Fruit fly (Drosophila melanogaster) whole organism, embryonic: ENCODE measurements around the gene CG13924.

Source experiments
- Awh ChIP-seq: fragments of 200-800 bp; sonication (Bioruptor generic); IDR thresholded peaks from 2 replicates; pipeline ENCODE4, ENCODE4 v1.3.6; 2022; ENCODE audit warnings: missing biosample characterization, missing genetic modification characterization
- Bgb ChIP-seq: fragments of 200-800 bp; sonication (Bioruptor generic); IDR thresholded peaks from 2 replicates; pipeline ENCODE4 v1.3.6; 2022; ENCODE audit warnings: missing biosample characterization, missing genetic modification characterization; ENCODE audit not compliant: partially characterized antibody
- CG10431 ChIP-seq: fragments of 200-800 bp; sonication (Bioruptor generic); optimal IDR thresholded peaks from 3 replicates; lab custom pipeline; 2018; ENCODE audit warnings: missing biosample characterization, mild to moderate bottlenecking, missing genetic modification characterization
- CG10543 ChIP-seq: fragments of 200-800 bp; sonication (Bioruptor generic); optimal IDR thresholded peaks from 3 replicates; lab custom pipeline; 2017; ENCODE audit warnings: missing biosample characterization, mild to moderate bottlenecking, missing genetic modification characterization, moderate library complexity
- CG10654 ChIP-seq: fragments of 200-800 bp; sonication (Bioruptor generic); optimal IDR thresholded peaks from 2 replicates; lab custom pipeline; 2016; ENCODE audit warnings: missing biosample characterization, missing genetic modification characterization
- CG10979 ChIP-seq: fragments of 200-800 bp; sonication (Bioruptor generic); optimal IDR thresholded peaks from 2 replicates; lab custom pipeline; 2018; ENCODE audit warnings: missing biosample characterization, mild to moderate bottlenecking, missing genetic modification characterization, moderate library complexity
- CG11085 ChIP-seq: fragments of 200-800 bp; sonication (Bioruptor generic); IDR thresholded peaks from 2 replicates; pipeline ENCODE4 v1.3.6; 2022; ENCODE audit warnings: missing biosample characterization, missing genetic modification characterization
- CG13894 ChIP-seq: fragments of 200-800 bp; sonication (Bioruptor generic); optimal IDR thresholded peaks from 3 replicates; lab custom pipeline; 2018; ENCODE audit warnings: missing biosample characterization, mild to moderate bottlenecking, missing genetic modification characterization, moderate library complexity
- CG15073 ChIP-seq: fragments of 200-800 bp; sonication (Bioruptor generic); optimal IDR thresholded peaks from 2 replicates; lab custom pipeline; 2016; ENCODE audit warnings: missing biosample characterization, missing genetic modification characterization
- CG15479 ChIP-seq: fragments of 200-800 bp; sonication (Bioruptor generic); optimal IDR thresholded peaks from 3 replicates; lab custom pipeline; 2019; ENCODE audit warnings: missing biosample characterization, mild to moderate bottlenecking, missing genetic modification characterization, moderate library complexity
- CG17361 ChIP-seq: fragments of 200-800 bp; sonication (Bioruptor generic); IDR thresholded peaks from 3 replicates; pipeline ENCODE4 v1.3.6; 2022; ENCODE audit warnings: missing biosample characterization, missing genetic modification characterization
- CG17829 ChIP-seq: fragments of 200-800 bp; optimal IDR thresholded peaks from 2 replicates; lab custom pipeline; 2019; ENCODE audit warnings: missing biosample characterization, mild to moderate bottlenecking, missing genetic modification characterization, moderate library complexity
- CG18262 ChIP-seq: fragments of 200-800 bp; optimal IDR thresholded peaks from 3 replicates; lab custom pipeline; 2019; ENCODE audit warnings: missing biosample characterization, mild to moderate bottlenecking, missing genetic modification characterization, moderate library complexity
- CG2889 ChIP-seq: fragments of 200-800 bp; sonication (Bioruptor generic); IDR thresholded peaks from 3 replicates; pipeline ENCODE4 v1.3.6; 2022; ENCODE audit warnings: missing biosample characterization, missing genetic modification characterization
- CG31224 ChIP-seq: fragments of 200-800 bp; sonication (Bioruptor generic); IDR thresholded peaks from 2 replicates; pipeline ENCODE4 v1.3.6; 2022; ENCODE audit warnings: missing biosample characterization, missing genetic modification characterization
- CG32772 ChIP-seq: fragments of 200-800 bp; sonication (Bioruptor generic); IDR thresholded peaks from 2 replicates; pipeline ENCODE4 v1.3.6; 2022; ENCODE audit warnings: missing biosample characterization, missing genetic modification characterization
- CG34376 ChIP-seq: fragments of 200-800 bp; sonication (Bioruptor generic); optimal IDR thresholded peaks from 2 replicates; lab custom pipeline; 2018; ENCODE audit warnings: missing biosample characterization, mild to moderate bottlenecking, missing genetic modification characterization
- CG5180 ChIP-seq: fragments of 200-800 bp; sonication (Bioruptor generic); optimal IDR thresholded peaks from 3 replicates; lab custom pipeline; 2017; ENCODE audit warnings: missing biosample characterization, missing genetic modification characterization, mild to moderate bottlenecking, moderate library complexity, missing genetic modification reagents
- CG9437 ChIP-seq: fragments of 200-800 bp; sonication (Bioruptor generic); optimal IDR thresholded peaks from 2 replicates; lab custom pipeline; 2018; ENCODE audit warnings: missing biosample characterization, mild to moderate bottlenecking, missing genetic modification characterization
- CG9609 ChIP-seq: fragments of 200-800 bp; sonication (Bioruptor generic); optimal IDR thresholded peaks from 3 replicates; lab custom pipeline; 2016; ENCODE audit warnings: missing biosample characterization, missing genetic modification characterization
- Dfd ChIP-seq, 2 experiments: fragments of >200 bp; optimal IDR thresholded peaks; 2 replicates each; lab custom pipeline; 2017; ENCODE audit warnings: missing biosample characterization in 2 of 2, missing genetic modification characterization in 2 of 2
- E2f1 ChIP-seq: fragments of 200-800 bp; sonication (Bioruptor generic); IDR thresholded peaks from 2 replicates; pipeline ENCODE4 v1.3.6; 2022; ENCODE audit warnings: missing biosample characterization, missing genetic modification characterization
- Fer1 ChIP-seq: fragments of 200-800 bp; sonication (Bioruptor generic); optimal IDR thresholded peaks from 2 replicates; lab custom pipeline; 2017; ENCODE audit warnings: missing biosample characterization, mild to moderate bottlenecking, missing genetic modification characterization
- Gug ChIP-seq: fragments of 200-800 bp; sonication (Bioruptor generic); IDR thresholded peaks from 4 replicates; pipeline ENCODE4 v1.3.6; 2022; ENCODE audit warnings: missing biosample characterization, missing genetic modification characterization
- HHEX ChIP-seq: fragments of 200-800 bp; sonication (Bioruptor generic); optimal IDR thresholded peaks from 3 replicates; lab custom pipeline; 2017; ENCODE audit warnings: missing biosample characterization, mild to moderate bottlenecking, missing genetic modification characterization, missing genetic modification reagents
- MESR4 ChIP-seq: fragments of 200-800 bp; sonication (Bioruptor generic); optimal IDR thresholded peaks from 2 replicates; lab custom pipeline; 2018; ENCODE audit warnings: missing biosample characterization, mild to moderate bottlenecking, missing genetic modification characterization, moderate library complexity
- Med ChIP-seq: fragments of 200-800 bp; sonication (Bioruptor generic); peaks from one replicate; lab custom pipeline; 2016; ENCODE audit warnings: missing biosample characterization, missing genetic modification characterization, mild to moderate bottlenecking, inconsistent platforms, moderate library complexity
- NC2β ChIP-seq: fragments of 200-800 bp; sonication (Bioruptor generic); optimal IDR thresholded peaks from 2 replicates; lab custom pipeline; 2016; ENCODE audit warnings: missing biosample characterization, missing genetic modification characterization
- Opbp ChIP-seq: fragments of 200-800 bp; sonication (Bioruptor generic); IDR thresholded peaks from 3 replicates; pipeline ENCODE4 v1.3.6; 2022; ENCODE audit warnings: missing biosample characterization, missing genetic modification characterization; ENCODE audit not compliant: partially characterized antibody
- Ptx1 ChIP-seq: fragments of 200-800 bp; sonication (Bioruptor generic); IDR thresholded peaks from 2 replicates; pipeline ENCODE4 v1.3.6; 2022; ENCODE audit warnings: missing biosample characterization, missing genetic modification characterization
- Six4 ChIP-seq: fragments of 200-800 bp; sonication (Bioruptor generic); optimal IDR thresholded peaks from 2 replicates; lab custom pipeline; 2016; ENCODE audit warnings: missing biosample characterization, missing genetic modification characterization
- Xrp1 ChIP-seq: fragments of 200-800 bp; sonication (Bioruptor generic); IDR thresholded peaks from 2 replicates; pipeline ENCODE4 v1.3.6; 2022; ENCODE audit warnings: missing biosample characterization, missing genetic modification characterization
- bowl ChIP-seq: fragments of 200-800 bp; sonication (Bioruptor generic); IDR thresholded peaks from 2 replicates; pipeline ENCODE4 v1.3.6; 2022; ENCODE audit warnings: missing biosample characterization, missing genetic modification characterization
- dpn ChIP-seq, 2 experiments: fragments of 200-800 bp; sonication (Bioruptor generic); optimal IDR thresholded peaks; 3 replicates each; lab custom pipeline; 2016; ENCODE audit warnings: missing biosample characterization in 2 of 2, missing genetic modification characterization in 2 of 2
- dysf ChIP-seq: fragments of 200-800 bp; sonication (Bioruptor generic); IDR thresholded peaks from 3 replicates; pipeline ENCODE4 v1.3.6; 2022; ENCODE audit warnings: missing biosample characterization, missing genetic modification characterization
- hkb ChIP-seq, 2 experiments: fragments of 200-800 bp in 1 of 2; fragments of >200 bp in 1 of 2; sonication (Bioruptor generic) in 1 of 2; IDR thresholded peaks in 1 of 2; optimal IDR thresholded peaks in 1 of 2; 2 replicates each; pipeline versions ENCODE4 v1.3.6 to Lab custom; 2017 to 2022; ENCODE audit warnings: missing biosample characterization in 1 of 2, missing genetic modification characterization in 1 of 2
- kah ChIP-seq: fragments of 200-800 bp; sonication (Bioruptor generic); optimal IDR thresholded peaks from 2 replicates; lab custom pipeline; 2018; ENCODE audit warnings: missing biosample characterization, mild to moderate bottlenecking, missing genetic modification characterization
- kay ChIP-seq: fragments of 200-800 bp; sonication (Bioruptor generic); optimal IDR thresholded peaks from 2 replicates; lab custom pipeline; 2016; ENCODE audit warnings: missing biosample characterization, missing genetic modification characterization
- kni ChIP-seq: fragments of 200-800 bp; sonication (Bioruptor generic); optimal IDR thresholded peaks from 3 replicates; lab custom pipeline; 2017; ENCODE audit warnings: mild to moderate bottlenecking, missing biosample characterization, missing genetic modification reagents, missing genetic modification characterization
- lmd ChIP-seq: fragments of 200-800 bp; sonication (Bioruptor generic); IDR thresholded peaks from 2 replicates; pipeline ENCODE4 v1.3.6; 2022; ENCODE audit warnings: missing biosample characterization, missing genetic modification characterization
- pita ChIP-seq: fragments of 200-800 bp; sonication (Bioruptor generic); optimal IDR thresholded peaks from 2 replicates; lab custom pipeline; 2017; ENCODE audit warnings: missing biosample characterization, mild to moderate bottlenecking, missing genetic modification characterization
- salm ChIP-seq: fragments of 200-800 bp; sonication (Bioruptor generic); optimal IDR thresholded peaks from 2 replicates; lab custom pipeline; 2018; ENCODE audit warnings: missing biosample characterization, mild to moderate bottlenecking, missing genetic modification characterization
- slbo ChIP-seq: fragments of 200-800 bp; sonication (Bioruptor generic); IDR thresholded peaks from 2 replicates; pipeline ENCODE4 v1.3.6; 2022; ENCODE audit warnings: missing biosample characterization, missing genetic modification characterization
- tin ChIP-seq: fragments of 200-800 bp; sonication (Bioruptor generic); optimal IDR thresholded peaks from 3 replicates; lab custom pipeline; 2016; ENCODE audit warnings: missing biosample characterization, missing genetic modification characterization
- tll ChIP-seq, 2 experiments: fragments of 200-800 bp in 1 of 2; fragments of >200 bp in 1 of 2; sonication (Bioruptor generic) in 1 of 2; optimal IDR thresholded peaks; 2 replicates each; lab custom pipeline; 2017 to 2019; ENCODE audit warnings: missing biosample characterization in 2 of 2, missing genetic modification characterization in 2 of 2, mild to moderate bottlenecking in 1 of 2, moderate library complexity in 1 of 2
- vnd ChIP-seq: fragments of 200-800 bp; sonication (Bioruptor generic); IDR thresholded peaks from 3 replicates; pipeline ENCODE4 v1.3.6; 2022; ENCODE audit warnings: missing biosample characterization, missing genetic modification characterization; ENCODE audit not compliant: partially characterized antibody
- z ChIP-seq: fragments of 200-800 bp; sonication (Bioruptor generic); IDR thresholded peaks from 3 replicates; pipeline ENCODE4 v1.3.6; 2022; ENCODE audit warnings: missing biosample characterization, missing genetic modification characterization

CG13924 gene

DNA sequence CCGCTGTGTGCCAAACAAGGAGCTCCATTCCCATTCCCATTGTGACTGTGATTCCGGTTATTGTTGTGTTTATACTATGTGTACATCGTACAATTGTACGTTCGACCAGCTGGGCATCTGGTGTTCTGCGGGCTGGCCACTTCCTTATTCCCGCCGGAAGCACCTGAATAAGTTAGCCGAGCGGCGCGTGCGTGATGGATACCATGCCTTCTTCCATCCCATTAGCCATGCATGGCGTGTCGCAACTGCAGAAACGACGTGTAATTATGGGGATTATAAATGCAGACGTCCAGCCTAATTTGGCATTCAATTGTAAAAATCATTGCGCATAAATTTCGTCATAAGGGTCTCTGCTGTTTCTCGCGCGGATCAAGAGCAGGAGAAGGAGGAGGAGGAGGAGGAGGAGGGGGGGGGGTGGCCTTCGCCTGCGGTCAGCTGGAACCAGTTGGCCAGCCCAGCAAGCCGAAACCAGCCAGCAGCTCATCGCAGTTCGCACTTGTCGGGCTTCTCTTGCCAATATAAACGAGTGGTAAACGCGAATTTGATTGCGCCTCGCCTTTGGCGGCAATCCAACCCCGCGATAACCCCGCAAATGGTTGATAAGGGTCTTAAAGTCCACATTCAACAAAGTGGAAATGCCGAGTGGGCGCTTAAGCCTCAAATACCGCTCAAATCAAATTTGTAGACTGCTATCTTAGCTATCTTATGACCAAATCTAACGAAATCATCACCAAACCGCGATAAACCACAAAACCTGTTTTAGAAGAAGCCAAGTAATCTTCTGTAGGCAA is 3.6 kb upstream of the CG13924 start (continued):
- TF ChIP-seq CG34376 = peak; percentile 14
- peak; percentile 14 for TF ChIP-seq CG13894 (tag; lab: Kevin White, UChicago)
- TF ChIP-seq dysf (GFP tag; lab: Robert Waterston, UW) = 0 out of 3 replicates have a peak, but pooled peaks have one; percentile 30
- TF ChIP-seq Med (GFP tag; lab: Kevin White, UChicago) = peak; percentile 47
- peak; percentile 9 for TF ChIP-seq CG10543 (GFP tag; lab: Kevin White, UChicago)
- no peak for TF ChIP-seq dpn (GFP tag; optimal IDR thresholded peaks at IDR 0.05; lab: Kevin White, UChicago)
- peak; percentile 22 for TF ChIP-seq CG15479
- TF ChIP-seq Bgb (GFP tag; lab: Robert Waterston, UW) = 0 out of 2 replicates have a peak, but pooled peaks have one; percentile 9
- TF ChIP-seq CG2889 = 0 out of 3 replicates have a peak, but pooled peaks have one; percentile 30
- no peak for TF ChIP-seq CG9609 (GFP tag; lab: Kevin White, UChicago)
- TF ChIP-seq, all 482 proteins: peak for 19

DNA sequence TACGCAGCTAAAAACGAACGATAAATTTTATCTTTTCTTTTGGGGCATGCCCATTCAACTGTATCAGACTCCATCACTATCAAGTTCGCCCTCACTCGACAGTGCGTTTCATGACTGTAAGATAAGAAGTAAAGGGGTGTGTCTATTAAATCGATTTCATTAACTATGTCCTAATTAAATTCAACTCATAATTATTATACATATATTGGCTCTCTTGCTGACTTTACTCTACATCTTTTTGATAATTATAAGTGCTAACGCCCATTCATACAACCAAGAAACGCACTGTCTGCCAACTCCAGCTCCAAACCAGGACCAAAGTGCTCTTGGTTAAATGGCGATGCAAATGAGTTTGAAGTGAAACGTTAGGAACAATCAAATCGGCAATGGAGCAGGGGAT is 978 bp upstream of the CG13924 start:
- TF ChIP-seq z = 0 out of 3 replicates have a peak, but pooled peaks have one; percentile 14
- no peak for TF ChIP-seq kay (GFP tag; lab: Kevin White, UChicago)
- no peak for TF ChIP-seq pita (GFP tag; lab: Kevin White, UChicago)
- TF ChIP-seq salm (tag; lab: Kevin White, UChicago) = no peak
- no peak for TF ChIP-seq CG15073 (GFP tag; lab: Kevin White, UChicago)
- TF ChIP-seq Opbp = no peak
- TF ChIP-seq bowl (GFP tag; lab: Robert Waterston, UW) = no peak
- TF ChIP-seq tll (GFP tag; optimal IDR thresholded peaks at IDR 0.05; lab: Kevin White, UChicago) = no peak
- TF ChIP-seq CG10654 (GFP tag; lab: Kevin White, UChicago) = no peak
- no peak for TF ChIP-seq vnd (GFP tag; lab: Robert Waterston, UW)
- TF ChIP-seq CG17829 (tag; lab: Kevin White, UChicago) = peak; percentile 18
- 0 out of 2 replicates have a peak, but pooled peaks have one; percentile 17 for TF ChIP-seq slbo (GFP tag; lab: Robert Waterston, UW)
- no peak for TF ChIP-seq MESR4
- TF ChIP-seq Ptx1 = peak; percentile 47
- no peak for TF ChIP-seq CG10431
- TF ChIP-seq CG18262 (tag; lab: Kevin White, UChicago) = peak; percentile 66
- TF ChIP-seq CG32772 (GFP tag; lab: Robert Waterston, UW) = peak; percentile 54
- TF ChIP-seq tin = no peak
- 0 out of 2 replicates have a peak, but pooled peaks have one; percentile 22 for TF ChIP-seq CG31224
- peak; percentile 10 for TF ChIP-seq Fer1
- TF ChIP-seq Dfd (GFP tag; optimal IDR thresholded peaks at IDR 0.05; lab: Kevin White, UChicago) = no peak
- TF ChIP-seq CG5180 = no peak
- peak; percentile 13 for TF ChIP-seq CG10979 (tag; lab: Kevin White, UChicago)
- peak; percentile 11 for TF ChIP-seq Six4
- no peak for TF ChIP-seq CG9437 (GFP tag; lab: Kevin White, UChicago)
- peak; percentile 80 for TF ChIP-seq lmd (GFP tag; lab: Robert Waterston, UW)
- peak; percentile 54; the same call in 1 of the 2 replicates for TF ChIP-seq E2f1 (GFP tag; lab: Robert Waterston, UW)
- TF ChIP-seq kah (GFP tag; lab: Kevin White, UChicago) = no peak
- TF ChIP-seq Gug (GFP tag; lab: Robert Waterston, UW) = peak; percentile 53; the same call in 3 of the 4 replicates
- TF ChIP-seq Xrp1 (GFP tag; lab: Robert Waterston, UW) = peak; percentile 56; the same call in 1 of the 2 replicates
- TF ChIP-seq NC2β (GFP tag; lab: Kevin White, UChicago) = no peak
- TF ChIP-seq kni (GFP tag; lab: Kevin White, UChicago) = no peak
- TF ChIP-seq Awh (GFP tag; lab: Robert Waterston, UW) = peak; percentile 60; the same call in 1 of the 2 replicates
- TF ChIP-seq hkb (optimal IDR thresholded peaks at IDR 0.05; lab: Kevin White, UChicago) = no peak
- TF ChIP-seq hkb (GFP tag; IDR thresholded peaks at IDR 0.05; lab: Robert Waterston, UW) = peak; percentile 47
- TF ChIP-seq CG17361 = no peak; the same call in 1 of the 3 replicates
- peak; percentile 45 for TF ChIP-seq HHEX (GFP tag; lab: Kevin White, UChicago)
- 0 out of 2 replicates have a peak, but pooled peaks have one; percentile 25 for TF ChIP-seq CG11085 (GFP tag; lab: Robert Waterston, UW)
